Fruit fly (Drosophila melanogaster): Measurements from ENCODE around the gene Cds.

Cds gene

dm6 chr3L:8081822-8082221 is 45.7 kb upstream of the Cds start (continued):
- peak; percentile 69 for TF ChIP-seq nau (GFP tag; optimal IDR thresholded peaks at IDR 0.05)
- TF ChIP-seq Asciz (GFP tag; optimal IDR thresholded peaks at IDR 0.05), result peak; percentile 0
- no peak for TF ChIP-seq H2.0 (GFP tag; IDR thresholded peaks at IDR 0.05)
- TF ChIP-seq CG6813 (GFP tag; optimal IDR thresholded peaks at IDR 0.05), result peak; percentile 56
- no peak for TF ChIP-seq CG17612 (GFP tag; IDR thresholded peaks at IDR 0.05)
- TF ChIP-seq run (tag; optimal IDR thresholded peaks at IDR 0.05), result no peak
- peak; percentile 57 for TF ChIP-seq E2f2 (GFP tag; IDR thresholded peaks at IDR 0.05)
- no peak for TF ChIP-seq CG6791 (GFP tag; IDR thresholded peaks at IDR 0.05; ENCODE audit: partially characterized antibody)
- TF ChIP-seq CG11560 (tag; IDR thresholded peaks at IDR 0.05), result no peak
- TF ChIP-seq dan (GFP tag; IDR thresholded peaks at IDR 0.05), result no peak
- TF ChIP-seq Ets65A (GFP tag), result no peak
- no peak for TF ChIP-seq hkb (optimal IDR thresholded peaks at IDR 0.05)
- peak; percentile 67 for TF ChIP-seq hkb (GFP tag; IDR thresholded peaks at IDR 0.05)
- no peak for TF ChIP-seq tx (GFP tag; optimal IDR thresholded peaks at IDR 0.05)
- TF ChIP-seq CG9215 (GFP tag; IDR thresholded peaks at IDR 0.05), result peak; percentile 95
- peak; percentile 95 for TF ChIP-seq Med (GFP tag)
- TF ChIP-seq fu2 (GFP tag; optimal IDR thresholded peaks at IDR 0.05), result no peak
- TF ChIP-seq Hr39 (optimal IDR thresholded peaks at IDR 0.05), result no peak
- TF ChIP-seq CG2199 (GFP tag; IDR thresholded peaks at IDR 0.05), result peak; percentile 86
- peak; percentile 2 for TF ChIP-seq crc (GFP tag; optimal IDR thresholded peaks at IDR 0.05)
- peak; percentile 68 for TF ChIP-seq Hand (GFP tag; optimal IDR thresholded peaks at IDR 0.05)
- peak; percentile 47; the same call in 1 of the 2 replicates for TF ChIP-seq sna (GFP tag; IDR thresholded peaks at IDR 0.05; ENCODE audit: partially characterized antibody)
- TF ChIP-seq Max (GFP tag; optimal IDR thresholded peaks at IDR 0.05), result no peak
- TF ChIP-seq zf30C (GFP tag; optimal IDR thresholded peaks at IDR 0.05), result no peak
- no peak for TF ChIP-seq pum (GFP tag; optimal IDR thresholded peaks at IDR 0.05)
- TF ChIP-seq CG15601 (tag; optimal IDR thresholded peaks at IDR 0.05), result peak; percentile 10
- no peak for TF ChIP-seq nerfin-2 (GFP tag; IDR thresholded peaks at IDR 0.05; ENCODE audit: partially characterized antibody)
- no peak for TF ChIP-seq Six4 (GFP tag; optimal IDR thresholded peaks at IDR 0.05)
- TF ChIP-seq HLH4C (GFP tag; IDR thresholded peaks at IDR 0.05; ENCODE audit: partially characterized antibody), result no peak
- no peak for TF ChIP-seq Abd-B (GFP tag; optimal IDR thresholded peaks at IDR 0.05)
- TF ChIP-seq chif (GFP tag; optimal IDR thresholded peaks at IDR 0.05), result no peak
- no peak for TF ChIP-seq CG11247 (GFP tag; IDR thresholded peaks at IDR 0.05)
- TF ChIP-seq NFAT (GFP tag; IDR thresholded peaks at IDR 0.05), result no peak; the same call in 1 of the 2 replicates
- peak; percentile 53 for TF ChIP-seq wek (GFP tag; optimal IDR thresholded peaks at IDR 0.05)
- peak; percentile 31; the same call in 1 of the 2 replicates for TF ChIP-seq Xrp1 (GFP tag; IDR thresholded peaks at IDR 0.05)
- TF ChIP-seq CG4707 (GFP tag; optimal IDR thresholded peaks at IDR 0.05), result peak; percentile 44
- no peak for TF ChIP-seq pita (GFP tag; optimal IDR thresholded peaks at IDR 0.05)
- peak; percentile 66 for TF ChIP-seq CG6765 (GFP tag; optimal IDR thresholded peaks at IDR 0.05)
- no peak for TF ChIP-seq CG3838 (GFP tag; optimal IDR thresholded peaks at IDR 0.05)
- no peak for TF ChIP-seq Doc3 (GFP tag; IDR thresholded peaks at IDR 0.05; ENCODE audit: partially characterized antibody)
- TF ChIP-seq nom (GFP tag; optimal IDR thresholded peaks at IDR 0.05), result peak; percentile 83
- TF ChIP-seq CG8359 (GFP tag; optimal IDR thresholded peaks at IDR 0.05; ENCODE audit: borderline replicate concordance), result no peak
- peak; percentile 85 to 95 for TF ChIP-seq Trl (optimal IDR thresholded peaks at IDR 0.05)
- peak; percentile 64 for TF ChIP-seq Trl (GFP tag; optimal IDR thresholded peaks at IDR 0.05)
- TF ChIP-seq NK7.1 (GFP tag; optimal IDR thresholded peaks at IDR 0.05), result no peak
- no peak for TF ChIP-seq CG6272 (GFP tag; IDR thresholded peaks at IDR 0.05)
- TF ChIP-seq CG10462 (GFP tag; optimal IDR thresholded peaks at IDR 0.05), result no peak
- TF ChIP-seq Fer3 (tag; optimal IDR thresholded peaks at IDR 0.05), result peak; percentile 46
- no peak for TF ChIP-seq Hey (tag; optimal IDR thresholded peaks at IDR 0.05)
- TF ChIP-seq ems (GFP tag; optimal IDR thresholded peaks at IDR 0.05), result peak; percentile 6
- no peak for TF ChIP-seq inv (GFP tag; IDR thresholded peaks at IDR 0.05; ENCODE audit: partially characterized antibody)
- TF ChIP-seq grau (tag; optimal IDR thresholded peaks at IDR 0.05), result peak; percentile 32
